Worm (Caenorhabditis elegans) whole organism, L4/young adult: ENCODE results near the gene pigg-1.

Source experiments
- W03F9.2 ChIP-seq: fragments of 150-350 bp; optimal IDR thresholded peaks from 2 replicates; lab custom pipeline; 2014; ENCODE audit warnings: missing biosample characterization, missing genetic modification characterization
- him-1 ChIP-seq: sonication (generic microtip); optimal IDR thresholded peaks from 2 replicates; lab custom pipeline; 2016; ENCODE audit warnings: missing genotype, missing genetic modification reagents, missing genetic modification characterization, missing compliant biosample characterization

DNA sequence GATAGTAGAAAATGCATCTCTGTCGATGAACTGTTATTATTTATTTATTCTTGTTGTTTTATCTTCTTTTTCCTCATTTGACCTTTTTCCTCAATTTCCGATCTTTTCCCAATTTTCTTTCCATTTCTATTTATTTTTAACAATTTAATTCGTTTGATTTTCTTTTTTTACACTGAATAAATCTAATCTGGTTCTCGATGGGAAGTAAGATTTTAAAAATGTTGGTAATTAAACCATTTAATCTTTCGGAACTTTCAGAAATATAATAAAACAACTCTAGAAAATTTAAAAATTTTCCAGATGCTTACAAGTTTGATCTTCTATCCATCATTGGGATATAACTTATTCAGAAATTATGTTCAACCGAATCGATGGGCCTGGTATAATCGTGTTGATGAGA, 6.5 kb upstream of the pigg-1 start, which contains the start of gene F28C6.8:
- TF ChIP-seq W03F9.2 (tag; lab: Kevin White, UChicago) (no peak), him-1 (no peak)
